Fruit fly (Drosophila melanogaster) whole organism, embryonic: ENCODE measurements around the gene Lcp65Ae.

Source experiments
- Ada2b ChIP-seq: fragments of 200-800 bp; sonication (Bioruptor generic); IDR thresholded peaks from 2 replicates; pipeline ENCODE4 v1.3.6; 2022; ENCODE audit warnings: missing biosample characterization, missing genetic modification characterization
- CG34224 ChIP-seq: fragments of 200-800 bp; sonication (Bioruptor generic); IDR thresholded peaks from 3 replicates; pipeline ENCODE4 v1.3.6; 2022; ENCODE audit warnings: missing biosample characterization, missing genetic modification characterization; ENCODE audit not compliant: partially characterized antibody
- CG7987 ChIP-seq: fragments of 200-800 bp; sonication (Bioruptor generic); optimal IDR thresholded peaks from 2 replicates; lab custom pipeline; 2018; ENCODE audit warnings: missing biosample characterization, mild to moderate bottlenecking, missing genetic modification characterization, moderate library complexity
- Elba2 ChIP-seq: fragments of 200-800 bp; sonication (Bioruptor generic); optimal IDR thresholded peaks from 3 replicates; lab custom pipeline; 2016; ENCODE audit warnings: missing biosample characterization, missing genetic modification characterization
- Side ChIP-seq: fragments of 200-800 bp; sonication (Bioruptor generic); optimal IDR thresholded peaks from 2 replicates; lab custom pipeline; 2016; ENCODE audit warnings: missing biosample characterization, missing genetic modification characterization
- gcm ChIP-seq: fragments of 200-800 bp; sonication (Bioruptor generic); optimal IDR thresholded peaks from 2 replicates; lab custom pipeline; 2019; ENCODE audit warnings: missing biosample characterization, mild to moderate bottlenecking, missing genetic modification characterization, moderate library complexity
- sr ChIP-seq: fragments of 200-800 bp; sonication (Bioruptor generic); IDR thresholded peaks from 3 replicates; pipeline ENCODE4 v1.3.6; 2022; ENCODE audit warnings: missing biosample characterization, missing genetic modification characterization
- unpg ChIP-seq: fragments of 200-800 bp; sonication (Bioruptor generic); optimal IDR thresholded peaks from 3 replicates; lab custom pipeline; 2018; ENCODE audit warnings: missing biosample characterization, mild to moderate bottlenecking, missing genetic modification characterization, moderate library complexity

DNA sequence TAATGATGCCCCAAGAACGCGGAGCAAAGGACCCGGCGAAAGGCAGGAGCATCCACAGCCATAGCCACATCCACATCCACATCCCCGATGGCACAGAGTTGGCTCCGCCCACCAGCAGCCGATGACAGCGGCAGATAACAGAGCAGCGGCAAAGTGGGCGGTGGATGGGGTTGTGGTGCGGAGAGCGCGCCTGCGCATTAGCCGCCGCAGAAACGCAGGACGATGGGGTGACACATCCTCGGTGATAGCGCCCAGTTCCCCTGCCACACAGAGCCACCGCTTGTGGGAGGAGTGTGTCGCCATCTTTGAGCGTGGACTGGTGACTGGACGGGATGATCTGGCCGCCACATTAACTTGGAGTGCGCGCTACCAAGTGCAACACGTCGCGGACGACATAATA lies 40.6 kb downstream of the Lcp65Ae start, which contains the start of gene Ets65A:
- TF ChIP-seq Ada2b (GFP tag; lab: Robert Waterston, UW) = no peak
- TF ChIP-seq unpg (GFP tag; lab: Kevin White, UChicago) = no peak
- TF ChIP-seq Elba2 (GFP tag; lab: Kevin White, UChicago) = no peak
- TF ChIP-seq Side (GFP tag; lab: Kevin White, UChicago) = no peak
- TF ChIP-seq CG7987 (GFP tag; lab: Kevin White, UChicago) = no peak
- TF ChIP-seq sr (GFP tag; lab: Robert Waterston, UW) = no peak
- TF ChIP-seq CG34224 (GFP tag; lab: Robert Waterston, UW) = no peak
- no peak for TF ChIP-seq gcm (GFP tag; lab: Kevin White, UChicago)
